Worm (Caenorhabditis elegans) whole organism, L3 larva: ENCODE data around the gene eri-5.

ENCODE experiments used
- mml-1 ChIP-seq: fragments of 150-350 bp; sonication (generic microtip); optimal IDR thresholded peaks from 3 replicates; lab custom pipeline; 2014; ENCODE audit warnings: missing biosample characterization, missing genetic modification characterization
- pqm-1 ChIP-seq: fragments of 150-350 bp; optimal IDR thresholded peaks from 2 replicates; lab custom pipeline; 2017; ENCODE audit warnings: missing biosample characterization, missing genetic modification characterization, inconsistent platforms
- zag-1 ChIP-seq: fragments of 150-350 bp; optimal IDR thresholded peaks from 2 replicates; lab custom pipeline; 2014; ENCODE audit warnings: missing biosample characterization, missing genetic modification characterization

- TF ChIP-seq mml-1 (tag; lab: Kevin White, UChicago) (no peak), zag-1 (tag; lab: Kevin White, UChicago) (no peak), pqm-1 (tag; lab: Kevin White, UChicago) (no peak)
These were observed 12.8 kb downstream of the eri-5 start for ce11 chrIV:2403374-2403773.
